Fruit fly (Drosophila melanogaster) ovary, adult (tissue): ENCODE measurements around the gene Tango4.

Source experiments
- CG17801 ChIP-seq: fragments of 200-800 bp; optimal IDR thresholded peaks from 2 replicates; lab custom pipeline; 2019; ENCODE audit warnings: missing biosample characterization, mild to moderate bottlenecking, missing genetic modification characterization, moderate library complexity; ENCODE audit not compliant: partially characterized antibody

Tango4 gene

dm6 chrX:12020857-12021256 is at the start of gene Tango4:
TSS of gene Tango4 (plus strand) at chrX:12021068.
- no peak for TF ChIP-seq CG17801

DNA sequence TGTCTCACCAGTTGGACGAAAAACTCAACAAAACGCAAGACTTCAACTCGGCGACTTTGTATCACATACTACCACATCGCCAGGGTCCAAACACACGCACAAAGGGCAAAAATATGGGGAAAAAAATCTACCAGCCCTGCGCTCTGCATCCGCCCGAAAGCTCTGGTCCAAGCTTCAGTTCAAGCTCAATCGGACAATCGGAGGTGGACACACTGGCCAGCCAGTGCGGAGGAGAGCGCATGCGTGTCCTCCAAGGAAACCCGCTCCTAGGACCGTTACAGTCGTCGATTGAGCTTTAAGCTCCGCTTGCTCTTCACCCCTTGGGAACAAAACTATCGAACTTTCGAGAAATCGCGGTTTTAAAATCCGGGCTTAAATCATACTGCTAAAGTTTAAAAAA is 37.0 kb upstream of the Tango4 start:
- no peak for TF ChIP-seq CG17801

DNA sequence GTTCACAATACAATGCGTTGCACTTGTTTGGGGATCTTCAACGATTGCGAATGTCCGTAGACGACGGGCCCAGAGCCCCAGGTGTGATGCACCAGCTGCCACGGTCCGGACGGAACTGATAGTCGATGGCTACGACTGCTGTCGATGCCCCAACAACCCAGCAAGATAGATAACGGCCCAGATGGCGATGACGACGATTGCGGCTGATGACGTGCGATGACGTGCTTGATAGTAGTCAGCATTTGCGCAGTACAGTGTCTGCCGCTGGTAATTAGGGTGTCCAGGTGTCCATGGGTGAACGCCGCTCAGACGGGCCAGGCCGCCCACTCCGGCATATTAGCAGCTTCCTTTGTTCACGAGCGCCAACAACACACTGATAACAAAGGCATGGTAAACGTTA is 35.9 kb upstream of the Tango4 start, which contains the start of gene cac:
cac (minus strand) TSS at position 101 of the 400 bp plus-strand sequence.
- no peak for TF ChIP-seq CG17801

DNA sequence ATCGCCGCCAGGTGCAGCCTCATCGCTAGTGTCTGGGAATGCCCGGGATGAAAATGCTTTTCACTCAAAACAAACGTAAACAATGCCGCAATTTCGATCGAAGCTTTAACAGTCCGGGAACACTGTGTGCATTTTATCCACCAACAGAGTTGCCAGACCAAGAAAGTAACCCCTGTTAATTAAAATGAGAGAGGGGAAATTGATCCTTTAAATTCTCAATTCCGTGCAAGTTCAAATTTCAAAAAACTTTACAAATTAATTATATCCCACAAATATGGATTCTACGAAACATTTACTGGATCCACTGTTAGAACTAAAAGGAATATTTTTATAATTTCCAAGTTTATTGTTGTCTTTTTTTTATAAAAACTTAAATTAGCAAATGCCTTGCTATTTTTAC is 33.2 kb upstream of the Tango4 start, which contains the start of gene gd:
gd (minus strand) TSS at position 101 of the 400 bp plus-strand sequence.
- no peak for TF ChIP-seq CG17801

- no peak for TF ChIP-seq CG17801
These were observed 32.0 kb upstream of the Tango4 start, which contains the start of gene tsg for dm6 chrX:11988912-11989311. TSS of gene tsg (minus strand) at chrX:11988948.

dm6 chrX:11992668-11993067 is 28.2 kb upstream of the Tango4 start, which contains the start of gene CG18130:
TSS of gene CG18130 (minus strand) at chrX:11992768.
- TF ChIP-seq CG17801 = no peak

- no peak for TF ChIP-seq CG17801
These were observed 27.6 kb upstream of the Tango4 start for dm6 chrX:11993279-11993678.

dm6 chrX:11999974-12000618 is 20.8 kb upstream of the Tango4 start:
- no peak for TF ChIP-seq CG17801

DNA sequence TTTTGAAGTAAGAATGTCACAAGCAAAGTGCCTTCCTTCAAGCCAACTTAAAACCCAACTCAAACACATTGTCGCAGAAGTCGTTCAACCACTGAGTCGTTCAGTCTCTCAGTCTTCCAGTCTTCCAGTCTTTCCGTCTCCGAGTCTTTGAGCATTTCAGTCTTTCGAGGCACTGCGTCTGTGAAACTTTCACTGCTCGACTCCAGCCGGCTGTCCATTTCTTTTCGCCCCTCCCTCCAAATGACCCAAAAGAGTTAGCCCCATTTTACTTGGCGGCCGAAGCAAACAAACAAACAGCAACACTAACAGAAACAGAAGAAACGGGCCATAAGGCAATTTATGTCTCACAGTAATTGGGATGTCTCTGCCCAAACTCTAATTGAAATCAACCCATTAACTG is 19.9 kb upstream of the Tango4 start:
- TF ChIP-seq CG17801 = no peak

- no peak for TF ChIP-seq CG17801
These were observed 17.2 kb upstream of the Tango4 start, which contains the start of gene fw for dm6 chrX:12003437-12004394. TSS of gene fw (minus strand) at chrX:12003914.

DNA sequence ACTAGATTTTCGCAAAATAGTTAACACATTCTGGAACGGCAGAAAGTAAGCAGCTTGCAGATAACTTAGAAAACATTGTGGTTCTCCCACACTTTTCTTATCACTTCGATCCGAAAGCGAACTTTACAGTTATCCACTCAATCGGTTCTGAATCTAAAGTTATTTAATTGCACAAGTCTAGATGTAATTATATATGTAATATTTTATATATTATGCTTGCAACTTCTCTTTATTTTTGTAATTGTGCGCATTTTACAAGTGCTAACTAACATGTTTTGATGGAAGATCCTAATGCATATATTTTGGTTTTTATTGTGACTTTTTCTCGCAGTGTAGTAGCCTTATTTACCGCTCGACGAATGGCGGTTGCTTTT is 16.5 kb upstream of the Tango4 start:
- TF ChIP-seq CG17801 = no peak

- TF ChIP-seq CG17801 = peak; percentile 96
These were observed 14.0 kb upstream of the Tango4 start, which contains the start of gene CG1806 for dm6 chrX:12006678-12007441. TSS of gene CG1806 (plus strand) at chrX:12007176.

DNA sequence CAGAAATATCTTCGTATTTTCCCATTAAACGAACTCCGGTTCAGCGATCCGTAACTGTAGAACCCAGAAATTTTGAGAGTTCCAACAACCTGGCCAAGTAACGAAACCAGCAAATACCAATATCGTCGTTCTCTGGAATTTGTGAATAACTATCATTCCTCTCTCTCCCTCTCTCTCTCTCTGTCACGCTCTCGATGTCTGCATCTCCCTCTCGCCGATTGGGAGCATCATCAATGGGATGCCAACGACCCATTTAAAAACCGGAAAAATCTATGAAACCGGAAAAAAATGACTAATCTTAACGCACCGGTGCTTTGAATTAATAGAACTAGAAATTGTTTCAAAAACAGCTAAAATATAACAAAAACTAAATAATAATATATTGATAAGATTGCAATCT is 13.3 kb upstream of the Tango4 start:
- TF ChIP-seq CG17801 = no peak

DNA sequence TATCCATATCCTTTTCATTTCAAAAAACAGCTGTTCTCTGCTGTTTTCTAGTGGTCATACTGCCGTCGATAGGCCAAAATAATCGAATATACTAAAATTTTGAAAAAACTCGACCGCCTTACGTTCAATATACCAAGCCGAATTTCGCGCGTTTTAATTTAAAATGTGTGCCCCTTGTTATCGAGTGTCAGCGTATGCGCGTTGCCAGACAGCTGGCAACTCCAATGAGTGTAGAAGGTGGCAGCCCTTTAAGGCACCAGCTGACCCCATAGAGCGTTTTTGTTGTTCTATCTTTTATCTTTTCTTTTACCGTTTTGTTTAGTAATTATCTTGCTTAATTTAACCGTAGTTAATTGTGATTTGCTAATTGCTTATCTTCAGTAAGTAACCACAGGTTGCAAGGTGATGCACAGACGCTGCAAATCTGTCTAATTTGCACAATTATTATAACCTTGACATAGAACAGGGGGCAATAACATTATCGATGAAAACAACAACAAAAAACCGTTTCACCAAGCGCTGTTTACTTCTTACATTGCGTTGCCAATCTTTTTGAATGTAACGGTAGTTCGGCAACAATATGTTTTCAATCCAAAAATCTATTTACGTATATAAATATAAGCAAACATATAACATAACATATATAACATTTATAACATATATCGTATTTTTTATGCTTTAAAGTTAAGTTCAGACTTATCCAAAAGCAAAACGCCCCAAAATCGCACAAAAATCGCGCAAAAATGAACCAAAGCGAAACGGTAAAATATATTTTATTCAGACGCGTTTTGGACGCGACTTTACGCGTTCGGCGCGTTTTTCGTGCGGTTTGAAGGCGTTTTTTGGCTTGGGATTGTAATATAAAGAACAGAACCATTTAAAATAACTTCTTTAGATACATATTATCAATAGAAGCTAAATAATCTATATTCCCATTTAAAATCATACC is 8.4 kb upstream of the Tango4 start, which contains the start of the genes CG1492 and regucalcin:
CG1492 (minus strand) TSS at position 63 of the 949 bp plus-strand sequence.
regucalcin (plus strand) TSS at position 229 of the 949 bp plus-strand sequence.
- TF ChIP-seq CG17801 = no peak

- no peak for TF ChIP-seq CG17801
These were observed 7.8 kb upstream of the Tango4 start for dm6 chrX:12013098-12013493.
